Worm (Caenorhabditis elegans): ENCODE results near the gene acs-14.

DNA sequence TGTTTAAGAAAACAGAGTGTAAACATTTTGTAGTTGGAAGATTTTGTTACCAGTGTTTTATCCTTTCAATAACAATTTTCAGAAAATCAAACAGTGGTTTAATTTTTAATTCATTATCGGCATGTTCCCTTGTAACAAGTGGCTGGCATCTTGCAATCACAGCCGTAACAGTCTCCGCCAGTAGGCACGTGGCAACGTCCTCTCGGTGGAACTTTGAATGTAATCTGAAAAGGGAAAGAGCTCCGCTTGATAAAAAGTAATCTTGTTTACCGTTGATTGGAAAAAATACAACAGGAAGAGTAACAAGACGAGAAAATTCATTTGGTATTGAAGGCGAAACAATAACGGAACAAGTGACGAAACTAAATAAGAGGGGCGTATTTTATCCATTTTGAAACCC, 18.5 kb upstream of the acs-14 start, which contains the start of gene K06A4.10:
- no peak for TF ChIP-seq B0310.2 (tag; optimal IDR thresholded peaks at IDR 0.05)
- TF ChIP-seq aly-1 (tag; optimal IDR thresholded peaks at IDR 0.05) = no peak
- TF ChIP-seq ceh-13 (GFP tag; optimal IDR thresholded peaks at IDR 0.05) = no peak
- TF ChIP-seq hnd-1 (tag; optimal IDR thresholded peaks at IDR 0.05) = no peak
- TF ChIP-seq sea-1 (GFP tag; conservative IDR thresholded peaks at IDR 0.05) = no peak
- no peak for TF ChIP-seq flt-1 (GFP tag; IDR thresholded peaks at IDR 0.05)
- TF ChIP-seq ama-1 (optimal IDR thresholded peaks at IDR 0.05) = no peak
- no peak for TF ChIP-seq tbx-11 (GFP tag; IDR thresholded peaks at IDR 0.05)
- no peak for TF ChIP-seq ets-7 (tag; optimal IDR thresholded peaks at IDR 0.05)
- no peak for TF ChIP-seq hmg-4 (GFP tag; optimal IDR thresholded peaks at IDR 0.05)
- no peak for TF ChIP-seq scrt-1 (GFP tag; IDR thresholded peaks at IDR 0.05)
